Worm (Caenorhabditis elegans) whole organism, young adult: ENCODE data around the gene gldi-2.

Experiments used
- F52B5.7 ChIP-seq: sonication (generic microtip); optimal IDR thresholded peaks from 2 replicates; lab custom pipeline; 2016; ENCODE audit warnings: mild to moderate bottlenecking, missing genetic modification characterization, missing compliant biosample characterization
- T26A5.8 ChIP-seq: sonication (generic microtip); optimal IDR thresholded peaks from 2 replicates; lab custom pipeline; 2016; ENCODE audit warnings: missing genetic modification characterization, missing compliant biosample characterization
- Y53F4B.3 ChIP-seq: fragments of 200-800 bp; sonication (Bioruptor generic); IDR thresholded peaks from 2 replicates; pipeline ENCODE4 v1.3.6; 2022; ENCODE audit warnings: missing genetic modification reagents, missing genetic modification characterization, missing compliant biosample characterization
- Y95B8A.8 ChIP-seq: fragments of 200-800 bp; sonication (Bioruptor generic); IDR thresholded peaks from 2 replicates; pipeline ENCODE4 v1.3.6; 2022; ENCODE audit warnings: missing genetic modification reagents, missing genetic modification characterization, missing compliant biosample characterization
- attf-6 ChIP-seq: fragments of 200-800 bp; sonication (Bioruptor generic); IDR thresholded peaks from 2 replicates; pipeline ENCODE4 v1.3.6; 2022; ENCODE audit warnings: missing genetic modification reagents, missing genetic modification characterization, missing compliant biosample characterization
- pha-4 ChIP-seq: fragments of 150-350 bp; sonication (generic microtip); optimal IDR thresholded peaks from 2 replicates; lab custom pipeline; 2014; ENCODE audit warnings: missing biosample characterization, missing genetic modification reagents, missing genetic modification characterization
- snpc-1.3 ChIP-seq: sonication (generic microtip); optimal IDR thresholded peaks from 2 replicates; lab custom pipeline; 2017; ENCODE audit warnings: missing genetic modification characterization, mild to moderate bottlenecking, missing compliant biosample characterization, antibody characterized with exemption, moderate library complexity, missing genotype, missing genetic modification reagents; ENCODE audit not compliant: insufficient read depth
- snpc-4 ChIP-seq, 5 experiments: fragments of 150-350 bp in 1 of 5; sonication (generic microtip) in 4 of 5; optimal IDR thresholded peaks; 2 replicates each; lab custom pipeline; 2014 to 2018; ENCODE audit warnings: missing genetic modification characterization in 5 of 5, missing biosample characterization in 3 of 5, antibody characterized with exemption in 2 of 5, mild to moderate bottlenecking in 2 of 5, missing compliant biosample characterization in 2 of 5, missing genotype in 2 of 5, moderate library complexity in 2 of 5, missing genetic modification reagents in 1 of 5
- ztf-3 ChIP-seq: fragments of 200-800 bp; sonication (Bioruptor generic); optimal IDR thresholded peaks from 2 replicates; lab custom pipeline; 2018; ENCODE audit warnings: mild to moderate bottlenecking, missing genetic modification characterization, missing compliant biosample characterization

- no peak for TF ChIP-seq Y95B8A.8
- no peak for TF ChIP-seq attf-6 (GFP tag; lab: Robert Waterston, UW)
- no peak for TF ChIP-seq snpc-1.3
- TF ChIP-seq snpc-4 (GFP tag; optimal IDR thresholded peaks at IDR 0.05; lab: Kevin White, UChicago) = no peak
- no peak for TF ChIP-seq snpc-4 (tag; optimal IDR thresholded peaks at IDR 0.05; lab: Kevin White, UChicago)
- TF ChIP-seq T26A5.8 = no peak
- no peak for TF ChIP-seq Y53F4B.3
- TF ChIP-seq F52B5.7 (tag; lab: Kevin White, UChicago) = no peak
- TF ChIP-seq ztf-3 (GFP tag; lab: Kevin White, UChicago) = no peak
- TF ChIP-seq pha-4 (tag; lab: Kevin White, UChicago) = no peak
Observed at ce11 chrII:6812514-6812913, 29.3 kb downstream of the gldi-2 start.
